Worm (Caenorhabditis elegans): ENCODE data around the gene wrk-1.

DNA sequence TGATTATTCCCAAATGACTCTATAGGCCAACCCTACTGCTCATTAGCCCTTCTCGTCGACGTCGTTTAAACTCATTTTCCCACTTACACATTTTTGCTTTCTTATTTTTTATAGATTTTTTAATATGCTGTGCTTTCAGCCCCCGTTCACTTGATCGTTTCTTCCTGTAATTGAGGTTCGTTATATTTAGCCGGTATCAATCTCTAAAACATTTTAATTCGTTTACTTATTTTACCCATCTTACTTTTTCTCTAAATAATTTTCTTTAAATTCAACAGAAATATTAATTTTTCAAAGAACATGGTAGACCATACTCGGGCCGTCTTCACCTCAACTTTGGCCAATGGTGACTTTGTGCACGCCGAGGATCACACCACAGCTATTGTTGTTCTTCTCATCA lies 50.7 kb downstream of the wrk-1 start, which contains the start of gene F55E10.1:
- TF ChIP-seq ztf-23 (GFP tag; IDR thresholded peaks at IDR 0.05) (no peak), flt-1 (GFP tag; IDR thresholded peaks at IDR 0.05) (no peak), tab-1 (GFP tag; IDR thresholded peaks at IDR 0.05) (no peak), ztf-29 (GFP tag; IDR thresholded peaks at IDR 0.05) (no peak)
